Fruit fly (Drosophila melanogaster) whole organism, wandering third instar larva: ENCODE data around the gene CG42671.

Source experiments
- CG32264 ChIP-seq: fragments of 200-800 bp; sonication (Bioruptor generic); optimal IDR thresholded peaks from 2 replicates; lab custom pipeline; 2016; ENCODE audit warnings: missing biosample characterization, missing genetic modification characterization
- Dfd ChIP-seq: fragments of >200 bp; optimal IDR thresholded peaks from 2 replicates; lab custom pipeline; 2017; ENCODE audit warnings: missing biosample characterization, missing genetic modification characterization
- HLH106 ChIP-seq: fragments of 200-800 bp; optimal IDR thresholded peaks from 3 replicates; lab custom pipeline; 2019; ENCODE audit warnings: missing biosample characterization, mild to moderate bottlenecking, missing genetic modification characterization, moderate library complexity
- Hnf4 ChIP-seq: fragments of 200-800 bp; sonication (Bioruptor generic); optimal IDR thresholded peaks from 2 replicates; lab custom pipeline; 2016; ENCODE audit warnings: missing biosample characterization, mild to moderate bottlenecking, missing genetic modification characterization
- Myc ChIP-seq: fragments of >200 bp; optimal IDR thresholded peaks from 2 replicates; lab custom pipeline; 2017
- ey ChIP-seq: fragments of 200-800 bp; sonication (Bioruptor generic); optimal IDR thresholded peaks from 2 replicates; lab custom pipeline; 2016; ENCODE audit warnings: missing biosample characterization, missing genetic modification characterization
- h ChIP-seq: fragments of 200-800 bp; sonication (Bioruptor generic); optimal IDR thresholded peaks from 3 replicates; lab custom pipeline; 2016; ENCODE audit warnings: missing biosample characterization, mild to moderate bottlenecking, missing genetic modification characterization
- jim ChIP-seq: fragments of 175-275, 200-325 bp; sonication (Bioruptor generic); optimal IDR thresholded peaks from 2 replicates; lab custom pipeline; 2016; ENCODE audit warnings: missing biosample characterization, mild to moderate bottlenecking, missing genetic modification characterization

dm6 chr3L:11244024-11244576, 29.8 kb downstream of the CG42671 start:
- TF ChIP-seq HLH106 (tag; lab: Kevin White, UChicago): no peak
- no peak for TF ChIP-seq Dfd
- no peak for TF ChIP-seq Myc (lab: Kevin White, UChicago)
- no peak for TF ChIP-seq ey (GFP tag; lab: Kevin White, UChicago)
- TF ChIP-seq jim (GFP tag; lab: Kevin White, UChicago): no peak
- no peak for TF ChIP-seq CG32264 (GFP tag; lab: Kevin White, UChicago)
- TF ChIP-seq Hnf4 (GFP tag; lab: Kevin White, UChicago): no peak
- TF ChIP-seq h (GFP tag; lab: Kevin White, UChicago): no peak
